Fruit fly (Drosophila melanogaster) whole organism, pupa: ENCODE results near the gene CG17328.

ENCODE experiments used
- CG10348 ChIP-seq: fragments of 200-800 bp; sonication (Bioruptor generic); IDR thresholded peaks from 2 replicates; pipeline ENCODE4 v1.3.6; 2022; ENCODE audit warnings: missing biosample characterization, missing genetic modification characterization
- CG12605 ChIP-seq: fragments of 200-800 bp; sonication (Bioruptor generic); IDR thresholded peaks from 2 replicates; pipeline ENCODE4 v1.3.6; 2022; ENCODE audit warnings: missing biosample characterization, missing genetic modification characterization
- CG14655 ChIP-seq: fragments of 200-800 bp; sonication (Bioruptor generic); optimal IDR thresholded peaks from 3 replicates; lab custom pipeline; 2017; ENCODE audit warnings: mild to moderate bottlenecking, missing biosample characterization, missing genetic modification reagents, missing genetic modification characterization
- CG15710 ChIP-seq: fragments of 200-800 bp; sonication (Bioruptor generic); optimal IDR thresholded peaks from 2 replicates; lab custom pipeline; 2018; ENCODE audit warnings: missing biosample characterization, mild to moderate bottlenecking, missing genetic modification characterization, moderate library complexity
- CG17806 ChIP-seq: fragments of 200-800 bp; sonication (Bioruptor generic); optimal IDR thresholded peaks from 2 replicates; lab custom pipeline; 2018; ENCODE audit warnings: missing biosample characterization, mild to moderate bottlenecking, missing genetic modification characterization, moderate library complexity
- CG32121 ChIP-seq: fragments of 200-800 bp; sonication (Bioruptor generic); IDR thresholded peaks from 2 replicates; pipeline ENCODE4 v1.3.6; 2022; ENCODE audit warnings: missing biosample characterization, missing genetic modification characterization
- CG34367 ChIP-seq: fragments of 200-800 bp; sonication (Bioruptor generic); optimal IDR thresholded peaks from 2 replicates; lab custom pipeline; 2018; ENCODE audit warnings: missing biosample characterization, mild to moderate bottlenecking, missing genetic modification characterization
- CG9948 ChIP-seq: fragments of 200-800 bp; sonication (Bioruptor generic); optimal IDR thresholded peaks from 2 replicates; lab custom pipeline; 2018; ENCODE audit warnings: missing biosample characterization, mild to moderate bottlenecking, missing genetic modification characterization, moderate library complexity
- Ets98B ChIP-seq: fragments of 200-800 bp; sonication (Bioruptor generic); IDR thresholded peaks from 2 replicates; pipeline ENCODE4 v1.3.6; 2022; ENCODE audit warnings: missing biosample characterization, missing genetic modification characterization
- gl ChIP-seq: fragments of 200-800 bp; sonication (Bioruptor generic); optimal IDR thresholded peaks from 2 replicates; lab custom pipeline; 2018; ENCODE audit warnings: missing biosample characterization, mild to moderate bottlenecking, missing genetic modification characterization

dm6 chr2L:16255232-16256117 is 44.3 kb upstream of the CG17328 start:
- peak; percentile 50 for TF ChIP-seq gl (tag; lab: Kevin White, UChicago)
- no peak for TF ChIP-seq CG9948 (tag; lab: Kevin White, UChicago)
- TF ChIP-seq CG34367, result peak; percentile 34
- TF ChIP-seq CG15710 (tag; lab: Kevin White, UChicago), result peak; percentile 12
- no peak for TF ChIP-seq CG10348 (GFP tag; lab: Robert Waterston, UW)
- TF ChIP-seq CG32121 (GFP tag; lab: Robert Waterston, UW), result no peak
- no peak for TF ChIP-seq Ets98B (GFP tag; lab: Robert Waterston, UW)
- no peak for TF ChIP-seq CG12605 (GFP tag; lab: Robert Waterston, UW)
- TF ChIP-seq CG14655 (GFP tag; lab: Kevin White, UChicago), result no peak
- no peak for TF ChIP-seq CG17806
